Worm (Caenorhabditis elegans) whole organism, L3 larva: ENCODE measurements around the gene fbxb-60.
"Not testable (repeated sequence)": the region's sequence is repeated elsewhere in the genome, so short reads cannot be mapped to it uniquely, and the experiment has no call there.

Source experiments
- R02D3.7 ChIP-seq: fragments of 150-350 bp; optimal IDR thresholded peaks from 2 replicates; lab custom pipeline; 2014; ENCODE audit warnings: missing biosample characterization, missing genetic modification characterization
- aly-2 ChIP-seq: fragments of 150-350 bp; optimal IDR thresholded peaks from 2 replicates; lab custom pipeline; 2014; ENCODE audit warnings: missing biosample characterization, missing genetic modification characterization
- ama-1 ChIP-seq: fragments of 150-350 bp; optimal IDR thresholded peaks from 2 replicates; lab custom pipeline; 2018
- ceh-16 ChIP-seq: sonication (generic microtip); optimal IDR thresholded peaks from 2 replicates; lab custom pipeline; 2017; ENCODE audit warnings: missing biosample characterization, missing genetic modification characterization
- ceh-28 ChIP-seq: fragments of 150-350 bp; optimal IDR thresholded peaks from 2 replicates; lab custom pipeline; 2014; ENCODE audit warnings: missing biosample characterization, missing genetic modification reagents, missing genetic modification characterization
- ceh-82 ChIP-seq: fragments of 150-350 bp; optimal IDR thresholded peaks from 2 replicates; lab custom pipeline; 2014; ENCODE audit warnings: missing biosample characterization, missing genetic modification characterization
- egl-5 ChIP-seq: fragments of 150-350 bp; optimal IDR thresholded peaks from 2 replicates; lab custom pipeline; 2017; ENCODE audit warnings: missing biosample characterization, missing genetic modification reagents, missing genetic modification characterization, inconsistent platforms
- elt-1 ChIP-seq: fragments of 150-350 bp; optimal IDR thresholded peaks from 2 replicates; lab custom pipeline; 2014; ENCODE audit warnings: missing biosample characterization, missing genetic modification characterization
- elt-2 ChIP-seq: sonication (generic microtip); optimal IDR thresholded peaks from 2 replicates; lab custom pipeline; 2016; ENCODE audit warnings: missing genetic modification reagents, mild to moderate bottlenecking, missing genetic modification characterization, missing compliant biosample characterization
- elt-3 ChIP-seq, 3 experiments: fragments of 150-350 bp in 1 of 3; sonication (generic microtip) in 2 of 3; optimal IDR thresholded peaks; 2 replicates in 2 of 3; 4 replicates in 1 of 3; lab custom pipeline; 2014 to 2017; ENCODE audit warnings: missing biosample characterization in 3 of 3, missing genetic modification characterization in 3 of 3
- eor-1 ChIP-seq, 2 experiments: fragments of 150-350 bp; optimal IDR thresholded peaks; 2 replicates each; lab custom pipeline; 2014 to 2018; ENCODE audit warnings: missing biosample characterization in 2 of 2, missing genetic modification characterization in 2 of 2
- fkh-10 ChIP-seq: sonication (generic microtip); optimal IDR thresholded peaks from 2 replicates; lab custom pipeline; 2017; ENCODE audit warnings: missing biosample characterization, missing genetic modification reagents, missing genetic modification characterization
- fos-1 ChIP-seq: fragments of 150-350 bp; optimal IDR thresholded peaks from 2 replicates; lab custom pipeline; 2014; ENCODE audit warnings: missing biosample characterization, missing genetic modification characterization
- hmg-11 ChIP-seq: sonication (generic microtip); optimal IDR thresholded peaks from 2 replicates; lab custom pipeline; 2016; ENCODE audit warnings: missing genetic modification characterization, missing compliant biosample characterization
- lin-15B ChIP-seq: fragments of 150-350 bp; optimal IDR thresholded peaks from 2 replicates; lab custom pipeline; 2014; ENCODE audit warnings: missing biosample characterization, missing genetic modification characterization
- lin-39 ChIP-seq: fragments of 150-350 bp; optimal IDR thresholded peaks from 2 replicates; lab custom pipeline; 2018; ENCODE audit warnings: missing biosample characterization, missing genetic modification reagents, missing genetic modification characterization
- lsy-12 ChIP-seq: sonication (generic microtip); optimal IDR thresholded peaks from 2 replicates; lab custom pipeline; 2016; ENCODE audit warnings: mild to moderate bottlenecking, missing genetic modification characterization, missing compliant biosample characterization
- mdl-1 ChIP-seq: fragments of 150-350 bp; optimal IDR thresholded peaks from 2 replicates; lab custom pipeline; 2014; ENCODE audit warnings: missing biosample characterization, missing genetic modification characterization
- mml-1 ChIP-seq: fragments of 150-350 bp; sonication (generic microtip); optimal IDR thresholded peaks from 3 replicates; lab custom pipeline; 2014; ENCODE audit warnings: missing biosample characterization, missing genetic modification characterization
- nhr-11 ChIP-seq: fragments of 150-350 bp; optimal IDR thresholded peaks from 2 replicates; lab custom pipeline; 2014; ENCODE audit warnings: missing biosample characterization, missing genetic modification characterization
- nhr-23 ChIP-seq: fragments of 150-350 bp; optimal IDR thresholded peaks from 2 replicates; lab custom pipeline; 2014; ENCODE audit warnings: missing biosample characterization, missing genetic modification reagents, missing genetic modification characterization
- nhr-237 ChIP-seq: fragments of 150-350 bp; optimal IDR thresholded peaks from 2 replicates; lab custom pipeline; 2014; ENCODE audit warnings: missing biosample characterization, missing genetic modification characterization
- nhr-25 ChIP-seq: sonication (generic microtip); optimal IDR thresholded peaks from 2 replicates; lab custom pipeline; 2017; ENCODE audit warnings: missing biosample characterization, missing genetic modification characterization
- nhr-28 ChIP-seq: fragments of 150-350 bp; optimal IDR thresholded peaks from 2 replicates; lab custom pipeline; 2014; ENCODE audit warnings: missing biosample characterization, missing genetic modification characterization
- nhr-43 ChIP-seq: sonication (generic microtip); optimal IDR thresholded peaks from 2 replicates; lab custom pipeline; 2016; ENCODE audit warnings: mild to moderate bottlenecking, missing genetic modification characterization, missing compliant biosample characterization; ENCODE audit not compliant: poor library complexity, severe bottlenecking
- nhr-77 ChIP-seq: fragments of 150-350 bp; optimal IDR thresholded peaks from 2 replicates; lab custom pipeline; 2014; ENCODE audit warnings: missing biosample characterization, missing genetic modification characterization
- pha-4 ChIP-seq: fragments of 150-350 bp; optimal IDR thresholded peaks from 2 replicates; lab custom pipeline; 2014; ENCODE audit warnings: missing biosample characterization, missing genetic modification reagents, missing genetic modification characterization
- pqm-1 ChIP-seq: fragments of 150-350 bp; optimal IDR thresholded peaks from 2 replicates; lab custom pipeline; 2017; ENCODE audit warnings: missing biosample characterization, missing genetic modification characterization, inconsistent platforms
- snpc-4 ChIP-seq: fragments of 150-350 bp; optimal IDR thresholded peaks from 2 replicates; lab custom pipeline; 2014; ENCODE audit warnings: missing biosample characterization, missing genetic modification characterization
- tbx-2 ChIP-seq: sonication (generic microtip); optimal IDR thresholded peaks from 2 replicates; lab custom pipeline; 2016; ENCODE audit warnings: mild to moderate bottlenecking, missing genetic modification characterization, missing compliant biosample characterization
- zag-1 ChIP-seq: fragments of 150-350 bp; optimal IDR thresholded peaks from 2 replicates; lab custom pipeline; 2014; ENCODE audit warnings: missing biosample characterization, missing genetic modification characterization
- ztf-4 ChIP-seq: fragments of 150-350 bp; optimal IDR thresholded peaks from 2 replicates; lab custom pipeline; 2014; ENCODE audit warnings: missing biosample characterization, missing genetic modification characterization

Gene fbxb-60

DNA sequence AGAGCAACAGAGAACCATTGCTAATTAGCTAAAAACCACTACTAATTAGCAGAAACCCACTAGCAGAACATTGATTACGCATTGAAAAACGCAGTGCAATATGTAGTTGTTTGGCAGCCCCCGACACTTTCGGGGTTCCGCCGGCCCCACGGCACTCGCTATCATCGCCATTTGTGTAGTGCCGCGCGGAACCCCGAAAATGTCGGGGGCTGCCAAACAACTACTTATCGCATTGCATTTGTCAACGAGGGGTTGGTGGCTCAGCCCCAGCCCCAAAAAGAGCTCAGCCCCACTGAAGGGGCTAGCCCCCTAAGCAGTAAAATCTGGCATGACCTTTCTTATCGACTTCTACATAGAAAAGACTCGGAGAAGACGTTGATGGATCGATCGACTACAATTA lies 38.2 kb upstream of the fbxb-60 start:
- TF ChIP-seq nhr-43 = no peak
- no peak for TF ChIP-seq ama-1
- no peak for TF ChIP-seq nhr-77
- TF ChIP-seq ztf-4 (tag; lab: Kevin White, UChicago) = no peak
- TF ChIP-seq nhr-237 (tag; lab: Kevin White, UChicago) = no peak
- no peak for TF ChIP-seq aly-2 (tag; lab: Kevin White, UChicago)
- TF ChIP-seq lin-15B = no peak
- no peak for TF ChIP-seq zag-1 (tag; lab: Kevin White, UChicago)
- TF ChIP-seq egl-5 (tag; lab: Kevin White, UChicago) = no peak
- no peak for TF ChIP-seq nhr-23 (tag; lab: Kevin White, UChicago)
- no peak for TF ChIP-seq nhr-28 (tag; lab: Kevin White, UChicago)
- no peak for TF ChIP-seq elt-1 (tag; lab: Kevin White, UChicago)
- TF ChIP-seq hmg-11 = no peak
- no peak for TF ChIP-seq mdl-1 (tag; lab: Kevin White, UChicago)
- no peak for TF ChIP-seq mml-1
- TF ChIP-seq eor-1 (tag; optimal IDR thresholded peaks at IDR 0.05; lab: Kevin White, UChicago) = no peak
- TF ChIP-seq snpc-4 = no peak
- no peak for TF ChIP-seq elt-2 (tag; lab: Kevin White, UChicago)
- TF ChIP-seq tbx-2 (tag; lab: Kevin White, UChicago) = no peak

ce11 chrV:19260686-19261085 lies 36.9 kb upstream of the fbxb-60 start:
- no peak for TF ChIP-seq pha-4 (tag; lab: Kevin White, UChicago)
- TF ChIP-seq nhr-28 (tag; lab: Kevin White, UChicago) = no peak
- TF ChIP-seq ceh-16 (tag; lab: Kevin White, UChicago) = no peak
- TF ChIP-seq mml-1 = no peak
- TF ChIP-seq ceh-28 (tag; lab: Kevin White, UChicago) = no peak
- no peak for TF ChIP-seq nhr-77
- TF ChIP-seq nhr-43 = no peak
- no peak for TF ChIP-seq nhr-11 (tag; lab: Kevin White, UChicago)
- TF ChIP-seq ama-1 = no peak
- TF ChIP-seq eor-1 (tag; optimal IDR thresholded peaks at IDR 0.05; lab: Kevin White, UChicago) = no peak
- no peak for TF ChIP-seq egl-5 (tag; lab: Kevin White, UChicago)
- TF ChIP-seq lsy-12 (tag; lab: Kevin White, UChicago) = no peak
- TF ChIP-seq hmg-11 = no peak
- TF ChIP-seq elt-3 (tag; optimal IDR thresholded peaks at IDR 0.05; lab: Kevin White, UChicago) = no peak
- no peak for TF ChIP-seq aly-2 (tag; lab: Kevin White, UChicago)
- no peak for TF ChIP-seq fos-1 (tag; lab: Kevin White, UChicago)
- TF ChIP-seq nhr-25 (tag; lab: Kevin White, UChicago) = no peak
- no peak for TF ChIP-seq pqm-1
- no peak for TF ChIP-seq ceh-82 (tag; lab: Kevin White, UChicago)

DNA sequence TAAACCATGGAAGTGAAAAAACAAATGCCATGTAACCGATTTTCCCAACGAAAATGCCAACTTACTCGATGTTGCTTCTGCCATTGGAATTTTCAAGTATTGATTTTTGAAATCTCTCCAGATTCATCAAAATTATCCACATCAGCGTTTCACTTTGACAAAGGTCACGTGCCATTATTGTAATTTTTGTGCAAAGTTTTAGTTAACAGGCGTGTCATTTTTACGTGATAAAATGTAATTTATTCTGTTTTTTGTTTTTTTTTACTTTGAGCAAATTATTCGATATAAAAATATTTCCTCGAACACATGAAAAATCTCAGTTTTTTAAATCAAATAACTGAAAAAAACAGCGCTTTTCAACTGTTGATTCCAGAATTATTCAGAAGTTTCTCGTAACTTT lies 35.3 kb upstream of the fbxb-60 start, which contains the start of gene F21D9.2:
Gene F21D9.2, minus strand, starts transcription at position 101 of the 400 bp plus-strand sequence.
- TF ChIP-seq elt-3 (tag; optimal IDR thresholded peaks at IDR 0.05; lab: Kevin White, UChicago) (no peak), R02D3.7 (no peak), ztf-4 (tag; lab: Kevin White, UChicago) (no peak), mml-1 (no peak)

ce11 chrV:19264148-19264547 lies 33.5 kb upstream of the fbxb-60 start, which contains the start of gene F21D9.1:
F21D9.1 (plus strand) TSS chrV:19264448.
- not testable (repeated sequence) for TF ChIP-seq nhr-23 (tag; lab: Kevin White, UChicago); ztf-4 (tag; lab: Kevin White, UChicago); fkh-10

- TF ChIP-seq fkh-10 = no peak
- no peak for TF ChIP-seq lin-39 (tag; lab: Kevin White, UChicago)
These were observed 21.3 kb upstream of the fbxb-60 start for ce11 chrV:19276354-19276753.

DNA sequence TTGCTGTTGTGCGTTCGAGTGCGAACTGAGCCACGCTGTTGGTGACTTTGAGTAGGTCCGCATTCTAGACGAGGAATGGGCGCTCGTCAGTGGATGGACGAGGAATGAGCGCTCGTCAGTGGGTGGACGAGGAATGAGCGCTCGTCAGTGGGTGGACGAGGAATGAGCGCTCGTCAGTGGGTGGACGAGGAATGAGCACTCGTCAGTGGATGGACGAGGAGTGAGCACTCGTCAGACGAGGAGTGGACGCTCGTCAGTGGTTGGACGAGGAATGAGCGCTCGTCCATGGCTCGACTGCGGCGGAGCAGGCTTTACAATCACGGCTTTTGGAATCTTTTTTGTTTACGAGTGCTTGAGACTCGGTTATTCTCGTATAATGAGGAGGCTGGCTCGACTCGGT lies 19.1 kb upstream of the fbxb-60 start:
- no peak for TF ChIP-seq nhr-28 (tag; lab: Kevin White, UChicago)
- TF ChIP-seq, all 47 proteins: peak for 0
